Worm (Caenorhabditis elegans): ENCODE measurements around the gene Y69H2.17.

Y69H2.17 gene

ce11 chrV:18658914-18659313, 25.8 kb upstream of the Y69H2.17 start:
- TF ChIP-seq skn-1 (tag; optimal IDR thresholded peaks at IDR 0.05) = no peak
- TF ChIP-seq sea-2 (GFP tag; optimal IDR thresholded peaks at IDR 0.05) = no peak
- no peak for TF ChIP-seq fkh-2 (tag; optimal IDR thresholded peaks at IDR 0.05)
- TF ChIP-seq mml-1 (tag; optimal IDR thresholded peaks at IDR 0.05) = no peak
- no peak for TF ChIP-seq nhr-25 (tag; optimal IDR thresholded peaks at IDR 0.05)
- TF ChIP-seq nhr-43 (tag; optimal IDR thresholded peaks at IDR 0.05; ENCODE audit: poor library complexity, severe bottlenecking) = no peak
- no peak for TF ChIP-seq pqm-1 (tag; optimal IDR thresholded peaks at IDR 0.05)
- TF ChIP-seq nhr-23 (tag; optimal IDR thresholded peaks at IDR 0.05) = no peak
- no peak for TF ChIP-seq unc-39 (tag; optimal IDR thresholded peaks at IDR 0.05)
- TF ChIP-seq ceh-16 (tag; optimal IDR thresholded peaks at IDR 0.05) = no peak
- TF ChIP-seq nhr-76 (tag; optimal IDR thresholded peaks at IDR 0.05) = no peak
- no peak for TF ChIP-seq zag-1 (tag; optimal IDR thresholded peaks at IDR 0.05)
- no peak for TF ChIP-seq tbx-2 (tag; optimal IDR thresholded peaks at IDR 0.05)

ce11 chrV:18662333-18662732, 22.4 kb upstream of the Y69H2.17 start:
- TF ChIP-seq nhr-67 (tag; optimal IDR thresholded peaks at IDR 0.05) (no peak), nhr-11 (tag; optimal IDR thresholded peaks at IDR 0.05) (no peak), nhr-43 (tag; optimal IDR thresholded peaks at IDR 0.05; ENCODE audit: poor library complexity, severe bottlenecking) (no peak), ZK546.5 (tag; optimal IDR thresholded peaks at IDR 0.05) (no peak), fkh-2 (tag; optimal IDR thresholded peaks at IDR 0.05) (no peak), elt-2 (tag; optimal IDR thresholded peaks at IDR 0.05) (no peak), lsy-12 (tag; optimal IDR thresholded peaks at IDR 0.05) (no peak), skn-1 (tag; optimal IDR thresholded peaks at IDR 0.05) (no peak), pha-4 (tag; optimal IDR thresholded peaks at IDR 0.05) (no peak), nfya-1 (tag; optimal IDR thresholded peaks at IDR 0.05; ENCODE audit: insufficient read depth) (no peak), nhr-77 (tag; optimal IDR thresholded peaks at IDR 0.05) (no peak), ztf-11 (tag; optimal IDR thresholded peaks at IDR 0.05) (no peak), snpc-4 (tag; optimal IDR thresholded peaks at IDR 0.05) (no peak), aly-2 (tag; optimal IDR thresholded peaks at IDR 0.05) (no peak), zag-1 (tag; optimal IDR thresholded peaks at IDR 0.05) (no peak), nhr-237 (tag; optimal IDR thresholded peaks at IDR 0.05) (no peak), nhr-28 (tag; optimal IDR thresholded peaks at IDR 0.05) (no peak)

- TF ChIP-seq nhr-67 (tag; optimal IDR thresholded peaks at IDR 0.05) = no peak
Measured at ce11 chrV:18664026-18664425, 20.7 kb upstream of the Y69H2.17 start, which contains the start of gene Y69H2.3. Y69H2.3 (minus strand) TSS chrV:18664126.

- TF ChIP-seq egl-27 (tag; optimal IDR thresholded peaks at IDR 0.05) (no peak), ceh-9 (tag; optimal IDR thresholded peaks at IDR 0.05) (no peak), elt-2 (tag; optimal IDR thresholded peaks at IDR 0.05) (no peak), ztf-4 (tag; optimal IDR thresholded peaks at IDR 0.05) (no peak), fos-1 (tag; optimal IDR thresholded peaks at IDR 0.05) (no peak), egl-5 (tag; optimal IDR thresholded peaks at IDR 0.05) (no peak), ceh-16 (tag; optimal IDR thresholded peaks at IDR 0.05) (no peak)
Measured at ce11 chrV:18667179-18667578, 17.6 kb upstream of the Y69H2.17 start.

ce11 chrV:18670017-18670416, 14.7 kb upstream of the Y69H2.17 start, which contains the start of gene Y69H2.10:
Y69H2.10 (plus strand) TSS chrV:18670317.
- TF ChIP-seq nhr-12 (tag; optimal IDR thresholded peaks at IDR 0.05) (no peak), lin-39 (tag; optimal IDR thresholded peaks at IDR 0.05) (no peak), nfya-1 (tag; optimal IDR thresholded peaks at IDR 0.05; ENCODE audit: insufficient read depth) (no peak), ztf-4 (tag; optimal IDR thresholded peaks at IDR 0.05) (no peak), R02D3.7 (tag; optimal IDR thresholded peaks at IDR 0.05) (no peak), unc-39 (tag; optimal IDR thresholded peaks at IDR 0.05) (no peak), ZK546.5 (tag; optimal IDR thresholded peaks at IDR 0.05) (no peak), nhr-25 (tag; optimal IDR thresholded peaks at IDR 0.05) (no peak), mdl-1 (tag; optimal IDR thresholded peaks at IDR 0.05) (no peak), nhr-11 (tag; optimal IDR thresholded peaks at IDR 0.05) (no peak), nhr-28 (tag; optimal IDR thresholded peaks at IDR 0.05) (no peak), pqm-1 (tag; optimal IDR thresholded peaks at IDR 0.05) (no peak), elt-1 (tag; optimal IDR thresholded peaks at IDR 0.05) (no peak), nhr-237 (tag; optimal IDR thresholded peaks at IDR 0.05) (no peak), egl-5 (tag; optimal IDR thresholded peaks at IDR 0.05) (no peak), egl-27 (tag; optimal IDR thresholded peaks at IDR 0.05) (no peak)
